Worm (Caenorhabditis elegans): ENCODE results near the gene eak-3.

- TF ChIP-seq nhr-120 (GFP tag; IDR thresholded peaks at IDR 0.05) (no peak), ztf-25 (GFP tag; IDR thresholded peaks at IDR 0.05) (no peak), C17E4.6 (GFP tag; IDR thresholded peaks at IDR 0.05) (no peak), ama-1 (optimal IDR thresholded peaks at IDR 0.05) (no peak), ama-1 (GFP tag; optimal IDR thresholded peaks at IDR 0.05) (peak in 1 of 2 experiments; percentile 62), repo-1 (tag; optimal IDR thresholded peaks at IDR 0.05) (no peak), dpff-1 (tag; optimal IDR thresholded peaks at IDR 0.05) (no peak), somi-1 (GFP tag; optimal IDR thresholded peaks at IDR 0.05) (no peak), F49E8.2 (tag; optimal IDR thresholded peaks at IDR 0.05; ENCODE audit: insufficient read depth) (peak; percentile 8)
These were observed 13.2 kb downstream of the eak-3 start for ce11 chrIII:1163203-1163602.
